Worm (Caenorhabditis elegans) whole organism, L4 larva: ENCODE data around the gene wapl-1.

Source experiments
- F44E2.7 ChIP-seq: fragments of 200-800 bp; sonication (Bioruptor generic); IDR thresholded peaks from 2 replicates; pipeline ENCODE4 v2.1.2; 2022; ENCODE audit warnings: missing genetic modification characterization, missing compliant biosample characterization
- F49E8.2 ChIP-seq: sonication (generic microtip); optimal IDR thresholded peaks from 2 replicates; lab custom pipeline; 2016; ENCODE audit warnings: missing compliant biosample characterization, mild to moderate bottlenecking, missing genetic modification characterization, borderline replicate concordance
- T26A8.4 ChIP-seq: fragments of 200-800 bp; sonication (Bioruptor generic); IDR thresholded peaks from 2 replicates; pipeline ENCODE4 v1.3.6; 2022; ENCODE audit warnings: missing genetic modification characterization, missing compliant biosample characterization
- Y48G9A.11 ChIP-seq: fragments of 200-800 bp; sonication (Bioruptor generic); IDR thresholded peaks from 2 replicates; pipeline ENCODE4 v1.3.6; 2022; ENCODE audit warnings: missing genetic modification reagents, missing genetic modification characterization, missing compliant biosample characterization
- Y5F2A.4 ChIP-seq: fragments of 200-800 bp; sonication (Bioruptor generic); optimal IDR thresholded peaks from 2 replicates; lab custom pipeline; 2018; ENCODE audit warnings: mild to moderate bottlenecking, missing genetic modification characterization, missing compliant biosample characterization
- Y75B8A.6 ChIP-seq: fragments of 200-800 bp; sonication (Bioruptor generic); IDR thresholded peaks from 2 replicates; pipeline ENCODE4 v1.3.6; 2022; ENCODE audit warnings: missing genetic modification reagents, missing genetic modification characterization, missing compliant biosample characterization
- ZK337.2 ChIP-seq: fragments of 200-800 bp; sonication (Bioruptor generic); IDR thresholded peaks from 2 replicates; pipeline ENCODE4 v1.3.6; 2022; ENCODE audit warnings: missing genetic modification reagents, missing genetic modification characterization, missing compliant biosample characterization
- aha-1 ChIP-seq: fragments of 150-350 bp; peaks from one replicate; lab custom pipeline; 2014; ENCODE audit warnings: missing biosample characterization, missing genetic modification characterization
- ama-1 ChIP-seq: fragments of 150-350 bp; optimal IDR thresholded peaks from 2 replicates; lab custom pipeline; 2014; ENCODE audit warnings: inconsistent platforms, mixed read lengths
- ceh-28 ChIP-seq: fragments of 150-350 bp; optimal IDR thresholded peaks from 2 replicates; lab custom pipeline; 2014; ENCODE audit warnings: missing biosample characterization, missing genetic modification reagents, missing genetic modification characterization
- ceh-44 ChIP-seq: fragments of 200-800 bp; sonication (Bioruptor generic); IDR thresholded peaks from 2 replicates; pipeline ENCODE4 v1.3.6; 2022; ENCODE audit warnings: missing genetic modification reagents, missing genetic modification characterization, missing compliant biosample characterization
- ceh-62 ChIP-seq: sonication (generic microtip); optimal IDR thresholded peaks from 2 replicates; lab custom pipeline; 2017; ENCODE audit warnings: missing biosample characterization, missing genetic modification characterization
- ctbp-1 ChIP-seq: fragments of 200-800 bp; sonication (Bioruptor generic); IDR thresholded peaks from 2 replicates; pipeline ENCODE4 v1.3.6; 2022; ENCODE audit warnings: missing genetic modification reagents, missing genetic modification characterization, missing compliant biosample characterization
- daf-12 ChIP-seq: fragments of 150-350 bp; optimal IDR thresholded peaks from 2 replicates; lab custom pipeline; 2014; ENCODE audit warnings: missing biosample characterization, missing genetic modification reagents, missing genetic modification characterization
- daf-8 ChIP-seq: fragments of 200-800 bp; sonication (Bioruptor generic); IDR thresholded peaks from 2 replicates; pipeline ENCODE4 v1.3.6; 2022; ENCODE audit warnings: missing genetic modification characterization, missing compliant biosample characterization
- dmd-6 ChIP-seq: fragments of 200-800 bp; sonication (Bioruptor generic); IDR thresholded peaks from 2 replicates; pipeline ENCODE4 v1.3.6; 2022; ENCODE audit warnings: missing genetic modification reagents, missing genetic modification characterization, missing compliant biosample characterization
- dmd-8 ChIP-seq: fragments of 200-800 bp; sonication (Bioruptor generic); IDR thresholded peaks from 2 replicates; pipeline ENCODE4 v1.3.6; 2022; ENCODE audit warnings: missing genetic modification characterization, missing compliant biosample characterization
- dmd-9 ChIP-seq: fragments of 200-800 bp; sonication (Bioruptor generic); IDR thresholded peaks from 2 replicates; pipeline ENCODE4 v1.3.6; 2022; ENCODE audit warnings: missing genetic modification reagents, missing genetic modification characterization, missing compliant biosample characterization
- dve-1 ChIP-seq: sonication (generic microtip); optimal IDR thresholded peaks from 2 replicates; lab custom pipeline; 2017; ENCODE audit warnings: antibody characterized with exemption, mild to moderate bottlenecking, missing genetic modification characterization, missing compliant biosample characterization; ENCODE audit not compliant: insufficient read depth
- egl-43 ChIP-seq: fragments of 200-800 bp; sonication (Bioruptor generic); IDR thresholded peaks from 2 replicates; pipeline ENCODE4 v1.3.6; 2022; ENCODE audit warnings: missing genetic modification reagents, missing genetic modification characterization, missing compliant biosample characterization
- hif-1 ChIP-seq, 2 experiments: sonication (generic microtip); optimal IDR thresholded peaks; 2 replicates each; lab custom pipeline; 2016 to 2017; ENCODE audit warnings: missing compliant biosample characterization in 2 of 2, missing genetic modification characterization in 2 of 2, missing genetic modification reagents in 2 of 2, missing genotype in 2 of 2, mild to moderate bottlenecking in 1 of 2
- hlh-11 ChIP-seq: fragments of 200-800 bp; sonication (Bioruptor generic); optimal IDR thresholded peaks from 2 replicates; lab custom pipeline; 2018; ENCODE audit warnings: mild to moderate bottlenecking, missing genetic modification characterization, missing compliant biosample characterization
- lim-7 ChIP-seq: fragments of 200-800 bp; sonication (Bioruptor generic); IDR thresholded peaks from 2 replicates; pipeline ENCODE4 v1.3.6; 2022; ENCODE audit warnings: missing genetic modification characterization, missing compliant biosample characterization
- lin-1 ChIP-seq: fragments of 200-800 bp; sonication (Bioruptor generic); IDR thresholded peaks from 2 replicates; pipeline ENCODE4 v1.3.6; 2022; ENCODE audit warnings: missing genetic modification reagents, missing genetic modification characterization, missing compliant biosample characterization
- lin-29 ChIP-seq: fragments of 200-800 bp; sonication (Bioruptor generic); IDR thresholded peaks from 2 replicates; pipeline ENCODE4 v1.3.6; 2022; ENCODE audit warnings: missing genetic modification reagents, missing genetic modification characterization, missing compliant biosample characterization
- lin-39 ChIP-seq: fragments of 150-350 bp; optimal IDR thresholded peaks from 2 replicates; lab custom pipeline; 2014; ENCODE audit warnings: missing biosample characterization, missing genetic modification reagents, missing genetic modification characterization
- mes-2 ChIP-seq: sonication (generic microtip); optimal IDR thresholded peaks from 2 replicates; lab custom pipeline; 2016; ENCODE audit warnings: missing genotype, mild to moderate bottlenecking, missing genetic modification characterization, missing compliant biosample characterization; ENCODE audit not compliant: poor library complexity, severe bottlenecking
- mxl-3 ChIP-seq: fragments of 200-800 bp; sonication (Bioruptor generic); optimal IDR thresholded peaks from 2 replicates; lab custom pipeline; 2018; ENCODE audit warnings: mild to moderate bottlenecking, missing genetic modification characterization, missing compliant biosample characterization
- nhr-237 ChIP-seq: sonication (generic microtip); optimal IDR thresholded peaks from 2 replicates; lab custom pipeline; 2017; ENCODE audit warnings: missing biosample characterization, missing genetic modification characterization
- nhr-28 ChIP-seq: fragments of 150-350 bp; optimal IDR thresholded peaks from 2 replicates; lab custom pipeline; 2014; ENCODE audit warnings: missing biosample characterization, missing genetic modification characterization
- nhr-42 ChIP-seq: fragments of 200-800 bp; sonication (Bioruptor generic); IDR thresholded peaks from 2 replicates; pipeline ENCODE4 v1.3.6; 2022; ENCODE audit warnings: missing genetic modification characterization, missing compliant biosample characterization
- nhr-48 ChIP-seq: sonication (generic microtip); optimal IDR thresholded peaks from 2 replicates; lab custom pipeline; 2016; ENCODE audit warnings: mild to moderate bottlenecking, missing genetic modification characterization, missing compliant biosample characterization
- nhr-6 ChIP-seq: fragments of 150-350 bp; optimal IDR thresholded peaks from 2 replicates; lab custom pipeline; 2014; ENCODE audit warnings: missing biosample characterization, missing genetic modification characterization
- pha-4 ChIP-seq, 2 experiments: fragments of 150-350 bp in 1 of 2; fragments of 200-800 bp in 1 of 2; sonication (Bioruptor generic) in 1 of 2; IDR thresholded peaks in 1 of 2; optimal IDR thresholded peaks in 1 of 2; 2 replicates each; pipeline versions ENCODE4 v1.3.6 to Lab custom; 2014 to 2022; ENCODE audit warnings: missing genetic modification characterization in 2 of 2, missing genetic modification reagents in 2 of 2, missing biosample characterization in 1 of 2, missing compliant biosample characterization in 1 of 2
- pqm-1 ChIP-seq: sonication (generic microtip); optimal IDR thresholded peaks from 2 replicates; lab custom pipeline; 2017; ENCODE audit warnings: missing biosample characterization, missing genetic modification characterization
- saeg-2 ChIP-seq: fragments of 200-800 bp; sonication (Bioruptor generic); IDR thresholded peaks from 2 replicates; pipeline ENCODE4 v1.3.6; 2022; ENCODE audit warnings: missing genetic modification reagents, missing genetic modification characterization, missing compliant biosample characterization
- sdz-12 ChIP-seq: fragments of 200-800 bp; sonication (Bioruptor generic); optimal IDR thresholded peaks from 2 replicates; lab custom pipeline; 2018; ENCODE audit warnings: mild to moderate bottlenecking, missing genetic modification characterization, missing compliant biosample characterization
- skn-1 ChIP-seq: fragments of 150-350 bp; optimal IDR thresholded peaks from 2 replicates; lab custom pipeline; 2014; ENCODE audit warnings: missing biosample characterization, missing genetic modification characterization
- snpc-1.2 ChIP-seq: fragments of 200-800 bp; sonication (Bioruptor generic); IDR thresholded peaks from 2 replicates; pipeline ENCODE4 v1.3.6; 2022; ENCODE audit warnings: missing genetic modification reagents, missing genetic modification characterization, missing compliant biosample characterization
- tra-1 ChIP-seq: fragments of 200-800 bp; sonication (Bioruptor generic); IDR thresholded peaks from 2 replicates; pipeline ENCODE4 v1.3.6; 2022; ENCODE audit warnings: missing genetic modification reagents, missing genetic modification characterization, missing compliant biosample characterization
- unc-39 ChIP-seq: sonication (generic microtip); optimal IDR thresholded peaks from 2 replicates; lab custom pipeline; 2017; ENCODE audit warnings: missing biosample characterization, missing genetic modification characterization
- unc-62 ChIP-seq, 3 experiments: fragments of 150-350 bp in 1 of 3; sonication (generic microtip); optimal IDR thresholded peaks in 2 of 3; peaks in 1 of 3; 1 replicate in 1 of 3; 2 replicates in 2 of 3; lab custom pipeline; 2014 to 2017; ENCODE audit warnings: missing biosample characterization in 3 of 3, missing genetic modification characterization in 3 of 3, missing genetic modification reagents in 3 of 3, missing genotype in 1 of 3
- zfp-2 ChIP-seq: sonication (generic microtip); optimal IDR thresholded peaks from 2 replicates; lab custom pipeline; 2016; ENCODE audit warnings: mild to moderate bottlenecking, missing genetic modification characterization, missing compliant biosample characterization
- zfp-3 ChIP-seq: fragments of 200-800 bp; sonication (Bioruptor generic); conservative IDR thresholded peaks from 2 replicates; pipeline ENCODE4 v1.3.6; 2022; ENCODE audit warnings: missing genetic modification reagents, missing genetic modification characterization, missing compliant biosample characterization
- zip-2 ChIP-seq: fragments of 150-350 bp; optimal IDR thresholded peaks from 2 replicates; lab custom pipeline; 2014; ENCODE audit warnings: missing biosample characterization, missing genetic modification characterization
- ztf-7 ChIP-seq: fragments of 150-350 bp; optimal IDR thresholded peaks from 2 replicates; lab custom pipeline; 2014; ENCODE audit warnings: missing biosample characterization, missing genetic modification characterization

The wapl-1 gene

ce11 chrIV:4469055-4469454 is 23.5 kb upstream of the wapl-1 start:
- TF ChIP-seq mxl-3 (GFP tag; lab: Kevin White, UChicago), result no peak
- peak; percentile 73 for TF ChIP-seq aha-1 (tag; lab: Kevin White, UChicago)
- peak; percentile 41 for TF ChIP-seq ama-1 (lab: Kevin White, UChicago)
- 0 out of 2 replicates have a peak, but pooled peaks have one; percentile 35 for TF ChIP-seq Y75B8A.6 (GFP tag; lab: Robert Waterston, UW)

DNA sequence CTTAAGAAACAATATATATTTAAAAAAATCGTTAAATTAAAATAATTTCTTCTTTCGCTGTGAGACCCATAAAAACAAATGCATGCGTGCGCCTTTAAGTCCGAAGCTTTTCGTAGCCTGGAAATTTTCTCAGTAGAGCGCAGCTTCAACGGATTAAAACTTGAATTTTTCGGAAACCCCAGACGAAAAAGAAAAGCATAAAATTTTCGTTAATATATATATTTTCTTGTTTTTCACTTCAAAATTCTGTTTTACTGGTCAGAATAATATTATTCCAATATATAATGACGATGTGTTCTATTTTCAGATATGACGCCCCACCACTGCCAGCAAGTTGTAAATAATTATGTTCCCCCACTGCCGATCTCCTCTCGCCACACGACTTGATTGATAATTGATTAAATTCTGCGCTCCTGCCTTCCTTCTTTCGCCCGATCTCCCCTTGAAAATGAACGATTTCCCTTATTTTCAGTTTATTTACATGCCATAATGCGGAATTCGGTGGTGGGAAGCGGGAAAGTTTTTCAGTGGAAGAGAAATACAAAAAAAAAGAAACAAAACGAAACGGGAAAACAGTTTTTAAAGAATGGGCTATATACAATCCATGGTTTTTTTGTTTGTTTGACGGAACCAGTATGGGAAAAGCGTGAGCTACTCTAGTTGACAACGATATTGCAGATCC is 22.6 kb upstream of the wapl-1 start:
- TF ChIP-seq ceh-28 (no peak), dmd-9 (GFP tag; lab: Robert Waterston, UW) (no peak), pqm-1 (no peak), daf-12 (no peak), ceh-62 (tag; lab: Kevin White, UChicago) (no peak), lin-1 (peak; percentile 59; the same call in 1 of the 2 replicates), unc-62 (GFP tag; optimal IDR thresholded peaks at IDR 0.05 in 1 of 2; lab: Kevin White, UChicago) (peak in 1 of 2 experiments; percentile 63), unc-62 (tag; optimal IDR thresholded peaks at IDR 0.05; lab: Kevin White, UChicago) (no peak), F49E8.2 (tag; lab: Kevin White, UChicago) (no peak), pha-4 (GFP tag; IDR thresholded peaks at IDR 0.05; lab: Robert Waterston, UW) (no peak), pha-4 (tag; optimal IDR thresholded peaks at IDR 0.05; lab: Kevin White, UChicago) (peak; percentile 11), nhr-6 (tag; lab: Kevin White, UChicago) (peak; percentile 1), Y75B8A.6 (GFP tag; lab: Robert Waterston, UW) (peak; percentile 3; the same call in 1 of the 2 replicates), tra-1 (GFP tag; lab: Robert Waterston, UW) (no peak), lin-39 (tag; lab: Kevin White, UChicago) (no peak), nhr-48 (peak; percentile 51), nhr-42 (GFP tag; lab: Robert Waterston, UW) (0 out of 2 replicates have a peak, but pooled peaks have one; percentile 6), F44E2.7 (GFP tag; lab: Robert Waterston, UW) (no peak), Y5F2A.4 (peak; percentile 21), egl-43 (GFP tag; lab: Robert Waterston, UW) (0 out of 2 replicates have a peak, but pooled peaks have one; percentile 28), lin-29 (no peak), dve-1 (no peak), saeg-2 (GFP tag; lab: Robert Waterston, UW) (no peak), mes-2 (tag; lab: Kevin White, UChicago) (peak; percentile 12), ctbp-1 (GFP tag; lab: Robert Waterston, UW) (0 out of 2 replicates have a peak, but pooled peaks have one; percentile 48), lim-7 (GFP tag; lab: Robert Waterston, UW) (no peak), ztf-7 (tag; lab: Kevin White, UChicago) (no peak), nhr-28 (tag; lab: Kevin White, UChicago) (no peak), dmd-6 (GFP tag; lab: Robert Waterston, UW) (no peak; the same call in 1 of the 2 replicates), ceh-44 (GFP tag; lab: Robert Waterston, UW) (no peak), snpc-1.2 (GFP tag; lab: Robert Waterston, UW) (no peak), daf-8 (GFP tag; lab: Robert Waterston, UW) (no peak), hlh-11 (tag; lab: Kevin White, UChicago) (peak; percentile 49), skn-1 (tag; lab: Kevin White, UChicago) (no peak), zfp-3 (GFP tag; lab: Robert Waterston, UW) (peak; percentile 89; the same call in 1 of the 2 replicates), ZK337.2 (0 out of 2 replicates have a peak, but pooled peaks have one; percentile 22), T26A8.4 (GFP tag; lab: Robert Waterston, UW) (peak; percentile 75; the same call in 1 of the 2 replicates), zip-2 (tag; lab: Kevin White, UChicago) (peak; percentile 29), Y48G9A.11 (GFP tag; lab: Robert Waterston, UW) (no peak), hif-1 (tag; optimal IDR thresholded peaks at IDR 0.05; lab: Kevin White, UChicago) (peak; percentile 26 to 65), unc-39 (tag; lab: Kevin White, UChicago) (no peak), nhr-237 (tag; lab: Kevin White, UChicago) (no peak), zfp-2 (tag; lab: Kevin White, UChicago) (peak; percentile 22), dmd-8 (GFP tag; lab: Robert Waterston, UW) (0 out of 2 replicates have a peak, but pooled peaks have one; percentile 30), sdz-12 (GFP tag; lab: Kevin White, UChicago) (peak; percentile 56)
